Fruit fly (Drosophila melanogaster) ovary, adult (tissue): Measurements from ENCODE around the gene CG13056.

ENCODE experiments used
- CG17801 ChIP-seq: fragments of 200-800 bp; optimal IDR thresholded peaks from 2 replicates; lab custom pipeline; 2019; ENCODE audit warnings: missing biosample characterization, mild to moderate bottlenecking, missing genetic modification characterization, moderate library complexity; ENCODE audit not compliant: partially characterized antibody

CG13056 gene

DNA sequence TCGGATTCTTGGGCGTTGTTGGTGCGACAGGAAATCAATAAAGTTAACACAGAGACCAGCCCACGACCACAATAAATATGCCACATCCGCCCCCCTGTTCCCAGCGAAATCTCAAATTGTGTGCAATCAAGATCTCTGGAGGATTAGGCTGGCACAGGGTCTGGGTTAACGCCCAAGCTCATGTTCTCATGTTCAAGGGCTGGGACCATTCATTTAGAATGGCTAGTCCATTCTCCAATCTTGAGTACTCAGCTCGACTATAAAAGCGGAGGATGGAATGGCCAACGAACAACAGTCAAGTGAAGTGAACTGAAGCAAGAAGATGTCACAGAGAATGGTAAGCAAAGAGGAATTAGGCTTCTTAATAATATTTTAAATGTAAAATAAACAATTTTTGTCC lies at the start of gene CG13056:
CG13056 (plus strand) TSS at position 301 of the 400 bp plus-strand sequence.
- no peak for TF ChIP-seq CG17801 (GFP tag; lab: Kevin White, UChicago)

DNA sequence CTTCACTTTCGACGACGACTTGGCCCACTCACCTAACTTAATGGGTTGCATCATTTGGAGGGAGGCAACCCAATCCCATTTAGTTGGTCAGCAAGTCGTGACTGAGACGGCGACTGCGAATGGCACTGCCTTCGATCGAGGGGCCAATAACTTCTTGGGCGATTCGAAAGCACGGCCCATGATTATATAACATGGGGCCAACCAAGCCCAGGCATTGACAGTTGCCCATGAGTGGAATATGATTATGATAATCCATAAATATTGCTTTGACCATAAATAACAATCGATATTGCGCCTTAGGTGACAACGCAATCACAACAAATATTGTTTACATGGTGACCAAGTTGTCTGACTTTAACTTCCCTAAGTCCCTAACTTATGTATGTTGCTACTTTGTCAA lies 49.3 kb upstream of the CG13056 start, which contains the start of gene CG13048:
CG13048 (minus strand) TSS at position 101 of the 400 bp plus-strand sequence.
- no peak for TF ChIP-seq CG17801 (GFP tag; lab: Kevin White, UChicago)

DNA sequence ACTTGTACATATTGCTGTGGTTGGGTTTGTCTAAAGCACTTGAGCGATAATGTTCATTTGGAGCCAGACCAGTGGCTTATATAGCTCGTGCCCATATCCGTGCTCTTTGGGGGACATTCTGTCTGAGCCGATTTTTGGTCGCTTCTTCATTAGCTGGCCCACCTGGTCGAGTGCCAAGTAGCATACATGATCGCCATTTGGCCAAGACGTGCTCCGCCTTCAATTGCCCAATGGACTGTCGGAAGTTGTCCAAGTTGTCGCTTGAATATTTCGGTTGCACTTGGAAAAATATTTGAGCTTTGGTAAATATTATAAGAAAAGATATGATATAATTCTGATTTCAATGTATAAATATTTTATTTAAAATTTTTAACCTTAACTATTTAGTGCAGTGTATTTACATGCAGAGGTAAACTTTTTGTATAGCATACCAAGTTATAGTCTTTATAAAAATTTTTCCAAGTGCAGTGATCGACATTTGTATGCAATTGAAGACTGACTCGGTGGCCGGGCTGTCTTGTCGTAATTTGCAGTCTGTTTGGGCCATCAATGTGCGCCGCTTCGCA lies 47.7 kb upstream of the CG13056 start, which contains the start of gene CG13047:
CG13047 (minus strand) TSS at position 51 of the 566 bp plus-strand sequence.
- no peak for TF ChIP-seq CG17801 (GFP tag; lab: Kevin White, UChicago)

DNA sequence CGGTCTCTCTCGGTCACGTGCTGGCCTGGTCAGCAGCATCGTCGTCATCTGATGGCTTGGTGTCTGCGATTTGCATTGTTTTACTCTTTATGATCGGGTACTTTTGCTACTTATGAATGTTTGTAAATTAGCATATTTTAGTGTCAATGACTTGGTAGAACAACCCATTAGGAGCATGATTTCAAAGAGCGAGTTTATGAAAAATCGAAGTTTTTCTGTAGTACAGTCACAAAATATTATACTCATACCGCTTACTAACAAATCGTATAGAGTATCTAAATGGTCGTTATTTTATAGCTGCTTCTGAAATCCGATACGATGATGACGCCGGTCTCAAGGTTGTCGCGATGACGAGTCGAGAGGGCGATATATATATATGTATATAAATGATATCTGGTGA lies 46.9 kb upstream of the CG13056 start:
- no peak for TF ChIP-seq CG17801 (GFP tag; lab: Kevin White, UChicago)

DNA sequence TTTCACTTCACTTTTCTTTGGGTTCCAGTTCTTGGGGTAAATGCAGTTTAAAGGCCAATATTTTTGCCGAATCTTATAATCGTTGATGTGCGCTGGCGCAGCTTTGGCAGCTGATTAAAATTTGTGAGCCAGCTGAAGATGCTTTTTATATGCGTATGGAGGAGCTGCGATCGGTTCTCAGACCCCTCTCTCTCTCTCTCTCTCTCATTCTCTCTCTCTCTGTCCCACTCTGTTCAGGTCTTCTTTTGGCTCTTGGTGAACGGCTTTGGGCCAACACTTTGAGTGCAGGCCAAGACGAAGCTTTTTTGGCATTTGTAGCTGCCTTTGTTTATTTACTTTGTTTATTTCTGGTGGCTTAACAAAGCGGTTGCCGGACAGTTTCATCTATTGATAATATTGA lies 44.8 kb upstream of the CG13056 start, which contains the start of gene CG13046:
CG13046 (minus strand) TSS at position 101 of the 400 bp plus-strand sequence.
- TF ChIP-seq CG17801 (GFP tag; lab: Kevin White, UChicago), result no peak

DNA sequence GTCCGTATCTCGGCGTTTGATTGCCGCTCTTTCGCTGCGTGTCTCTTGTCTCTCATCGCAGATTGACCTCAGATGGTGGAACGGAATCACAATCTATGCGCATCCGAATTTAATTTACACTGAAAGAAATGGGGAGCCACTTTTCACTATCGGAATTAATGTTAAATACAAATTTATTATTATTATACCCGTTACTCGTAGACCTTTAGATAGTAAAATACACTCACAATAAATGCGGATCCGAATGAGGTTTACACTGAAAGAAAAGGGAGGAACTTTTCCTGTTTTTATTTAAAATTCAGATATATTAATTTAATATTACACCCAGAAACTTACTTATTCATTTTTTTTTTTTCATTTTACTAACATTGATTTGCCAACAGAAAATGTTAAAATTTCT lies 44.0 kb upstream of the CG13056 start:
- no peak for TF ChIP-seq CG17801 (GFP tag; lab: Kevin White, UChicago)

DNA sequence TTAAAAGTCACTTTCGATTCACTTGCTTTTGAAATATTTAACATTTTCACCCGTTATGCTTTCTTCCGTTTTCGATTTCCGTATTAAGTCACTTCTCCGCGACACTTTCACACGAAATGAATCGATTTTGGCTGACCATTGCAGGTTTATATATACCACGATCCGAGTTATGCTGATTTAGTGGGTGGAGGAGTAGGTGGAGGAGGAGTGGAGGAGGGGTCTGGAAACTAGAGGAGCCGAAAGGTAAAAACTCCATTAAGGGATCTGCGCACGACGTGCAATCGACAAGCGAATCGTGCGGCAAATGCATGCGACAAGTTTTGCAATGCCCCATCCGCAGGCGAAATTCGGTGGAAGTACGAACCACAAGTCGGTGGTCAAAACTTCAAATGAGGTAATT lies 42.3 kb upstream of the CG13056 start, which contains the start of gene CG13045:
CG13045 (minus strand) TSS at position 101 of the 400 bp plus-strand sequence.
- TF ChIP-seq CG17801 (GFP tag; lab: Kevin White, UChicago), result no peak

DNA sequence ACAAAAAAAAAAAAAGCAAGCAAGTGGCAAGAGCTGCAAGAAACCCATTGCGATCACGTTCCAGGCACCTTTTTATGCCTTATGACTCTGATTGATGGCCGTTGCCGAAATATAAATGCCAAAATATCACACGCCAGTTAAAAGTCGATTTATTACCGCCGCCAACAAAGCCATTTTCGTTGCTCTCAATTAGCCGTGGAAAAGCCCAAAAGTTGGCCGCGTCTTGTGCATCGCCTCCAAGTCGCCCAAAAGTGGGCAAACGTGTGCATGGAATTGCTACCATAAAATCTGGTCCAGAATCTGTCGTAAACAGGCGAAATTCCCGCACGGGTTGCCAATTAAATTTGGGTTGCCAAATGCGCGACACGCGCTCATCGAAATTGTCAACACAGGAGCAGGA lies 41.4 kb upstream of the CG13056 start:
- no peak for TF ChIP-seq CG17801 (GFP tag; lab: Kevin White, UChicago)

DNA sequence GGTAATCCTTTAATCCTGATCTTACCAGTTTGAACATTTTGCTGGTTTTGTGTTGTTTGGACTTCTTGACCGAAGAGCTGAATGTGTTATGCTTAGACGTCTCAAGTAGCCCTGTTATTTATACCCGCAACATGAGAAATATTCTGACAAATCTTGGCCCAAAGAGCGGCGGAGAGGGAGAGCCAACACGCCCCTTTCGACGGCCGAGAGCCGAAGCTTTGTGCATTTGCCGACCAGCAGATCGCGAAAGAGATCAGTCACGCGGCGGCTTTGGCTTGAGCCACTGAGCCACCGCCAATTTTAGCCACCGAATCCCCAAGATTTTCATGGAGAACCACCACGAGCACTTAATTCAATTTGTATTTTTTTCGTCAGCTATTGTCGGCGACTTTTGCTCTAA lies 37.7 kb upstream of the CG13056 start, which contains the start of gene CG4962:
CG4962 (minus strand) TSS at position 101 of the 400 bp plus-strand sequence.
- TF ChIP-seq CG17801 (GFP tag; lab: Kevin White, UChicago), result no peak

DNA sequence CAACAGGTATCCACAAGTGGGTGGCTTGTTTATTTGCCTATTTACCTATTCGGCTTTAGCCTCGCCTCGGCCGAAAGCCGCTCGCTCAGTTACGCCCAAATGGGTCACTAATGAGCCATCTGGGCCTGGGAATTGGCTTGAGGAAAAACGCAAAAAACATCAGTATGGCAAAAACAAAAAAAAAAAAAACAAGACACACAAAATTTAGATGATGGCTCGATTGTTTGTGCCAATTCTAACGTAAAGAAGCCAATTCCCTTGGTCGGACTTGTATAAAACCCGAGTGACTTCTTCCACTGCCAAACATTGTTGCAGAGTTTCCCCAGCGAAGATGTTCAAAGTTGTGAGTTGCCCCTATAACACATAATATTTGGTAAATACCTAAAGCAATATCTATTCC lies 32.0 kb upstream of the CG13056 start, which contains the start of gene CG4982:
CG4982 (plus strand) TSS at position 301 of the 400 bp plus-strand sequence.
- TF ChIP-seq CG17801 (GFP tag; lab: Kevin White, UChicago), result no peak

DNA sequence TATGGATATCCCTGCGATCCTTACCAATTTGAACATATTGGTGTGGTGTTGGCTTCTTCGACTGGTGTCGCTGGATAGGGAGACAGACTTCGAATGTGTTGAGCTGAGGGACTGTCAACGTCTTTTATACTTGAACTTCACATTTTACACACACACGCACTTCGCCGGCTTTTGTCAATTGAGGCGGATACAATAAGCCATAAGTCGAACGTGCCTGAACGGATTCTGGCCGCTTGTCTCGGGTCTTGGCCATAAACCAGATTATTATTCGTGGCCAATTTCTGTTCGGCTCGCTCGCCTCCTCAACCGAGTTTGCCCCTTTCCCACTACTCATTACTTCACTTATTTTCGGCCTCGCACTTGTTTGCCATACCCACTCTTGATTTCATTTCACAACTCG lies 30.0 kb upstream of the CG13056 start, which contains the start of gene CG13044:
CG13044 (minus strand) TSS at position 101 of the 400 bp plus-strand sequence.
- TF ChIP-seq CG17801 (GFP tag; lab: Kevin White, UChicago), result no peak

DNA sequence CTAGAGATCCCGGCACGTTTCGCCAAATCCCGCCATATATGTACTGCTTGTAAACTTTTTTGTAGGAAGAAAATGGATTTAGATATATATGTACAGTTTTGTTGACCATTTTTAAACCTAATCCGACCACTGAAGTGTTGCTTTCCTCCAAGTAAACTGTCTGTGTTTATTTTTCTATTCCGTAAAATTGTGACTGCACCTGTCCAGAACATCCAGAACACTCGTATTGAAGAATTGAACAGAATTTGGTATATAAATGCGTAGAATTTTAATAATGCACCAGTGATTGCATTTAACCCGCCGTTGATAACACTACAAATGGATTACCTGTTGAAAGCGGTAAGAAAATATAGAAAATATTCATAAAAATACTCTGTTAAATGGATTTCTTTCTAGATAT lies 29.1 kb upstream of the CG13056 start, which contains the start of gene CG43249:
CG43249 (plus strand) TSS at position 301 of the 400 bp plus-strand sequence.
- TF ChIP-seq CG17801 (GFP tag; lab: Kevin White, UChicago), result no peak

DNA sequence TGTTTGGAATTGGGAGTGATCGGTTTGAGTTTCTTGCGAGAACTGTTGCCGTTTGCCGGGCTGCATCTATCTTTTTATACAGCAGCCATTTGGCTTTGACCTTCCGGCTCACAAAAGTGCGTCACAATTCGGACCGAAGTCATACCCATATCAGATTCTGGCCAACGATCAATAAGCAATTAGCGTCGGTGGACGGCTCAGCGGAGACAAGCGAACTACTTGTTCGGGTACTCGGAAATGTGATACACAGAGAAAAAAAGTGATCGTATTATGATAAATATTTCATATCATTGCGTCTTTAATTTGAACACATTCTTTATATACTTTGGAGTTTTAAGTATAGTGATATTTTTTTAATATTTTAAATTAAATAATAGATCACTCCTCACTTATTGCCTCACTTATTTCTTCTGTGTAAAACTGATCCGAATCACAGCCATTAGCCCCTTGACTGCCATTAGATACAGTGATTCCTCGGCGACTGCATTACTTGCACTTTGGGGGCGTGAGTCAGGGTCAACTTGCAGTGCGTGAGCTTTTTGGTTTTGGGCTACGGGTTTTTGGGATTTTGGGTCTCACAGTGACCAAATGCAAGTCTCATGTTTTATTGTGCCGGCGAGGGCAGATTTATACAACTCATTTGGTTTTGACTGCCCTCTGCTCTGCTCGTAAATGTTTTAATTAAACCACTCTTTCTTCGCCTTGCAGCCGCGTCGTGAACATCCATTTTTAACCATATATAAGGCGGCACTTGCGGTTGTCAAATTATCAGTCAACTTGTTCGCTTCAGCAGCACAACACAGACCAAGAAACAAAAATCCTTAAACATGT lies 27.1 kb upstream of the CG13056 start, which contains the start of the genes CG13043 and CG13063:
CG13043 (minus strand) TSS at position 51 of the 831 bp plus-strand sequence.
CG13063 (plus strand) TSS at position 781 of the 831 bp plus-strand sequence.
- no peak for TF ChIP-seq CG17801 (GFP tag; lab: Kevin White, UChicago)

DNA sequence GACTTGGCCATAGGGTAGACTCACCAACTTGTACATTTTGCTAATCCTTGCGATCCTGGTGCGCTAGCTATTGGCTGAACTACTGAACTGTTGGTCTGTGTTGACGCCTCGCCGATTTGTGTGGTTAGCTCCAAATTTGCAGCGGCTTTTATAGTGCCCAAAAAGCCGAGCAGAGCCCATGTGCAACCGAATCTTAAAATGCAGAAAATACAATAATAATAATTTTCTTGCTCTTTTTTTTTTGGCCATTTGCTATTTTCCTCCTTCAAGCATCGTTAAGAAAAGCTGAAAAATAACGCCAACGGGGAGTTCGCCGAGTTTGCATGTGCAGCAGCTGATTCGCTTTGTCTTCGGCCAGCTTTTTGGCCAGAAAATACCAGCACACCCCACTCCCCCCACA lies 24.7 kb upstream of the CG13056 start, which contains the start of gene CG13042:
CG13042 (minus strand) TSS at position 101 of the 400 bp plus-strand sequence.
- no peak for TF ChIP-seq CG17801 (GFP tag; lab: Kevin White, UChicago)

DNA sequence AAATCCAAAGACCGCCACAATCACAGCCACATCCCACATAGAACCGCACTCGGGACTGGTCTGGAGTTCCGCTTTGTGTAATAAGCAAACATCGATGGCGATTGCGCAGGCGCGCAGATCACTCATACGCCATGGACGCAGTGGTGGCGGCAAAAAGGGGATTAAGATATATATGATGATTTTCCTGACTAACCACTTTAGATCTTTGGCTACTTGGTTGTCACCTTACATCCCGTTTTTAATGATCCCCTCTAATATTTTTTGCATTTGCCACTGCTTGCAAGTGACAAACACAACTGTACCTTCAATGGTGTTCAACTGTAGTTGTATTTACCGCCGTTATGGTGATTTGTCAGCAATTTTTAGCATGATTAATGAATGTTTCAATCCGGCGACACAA lies 23.1 kb upstream of the CG13056 start:
- no peak for TF ChIP-seq CG17801 (GFP tag; lab: Kevin White, UChicago)
